Worm (Caenorhabditis elegans) whole organism, mixed stage, embryonic: Measurements from ENCODE around the gene Y39B6A.1.
A peak's percentile ranks its signal among the peaks of the same experiment; 100 is the strongest.

Experiments used
- M03D4.4 ChIP-seq: sonication (generic microtip); optimal IDR thresholded peaks from 2 replicates; lab custom pipeline; 2017; ENCODE audit warnings: mild to moderate bottlenecking, missing genetic modification characterization, missing compliant biosample characterization
- bed-3 ChIP-seq: fragments of 200-800 bp; sonication (Bioruptor generic); optimal IDR thresholded peaks from 3 replicates; lab custom pipeline; 2018; ENCODE audit warnings: mild to moderate bottlenecking, missing genetic modification characterization, moderate library complexity, missing compliant biosample characterization
- blmp-1 ChIP-seq: fragments of 150-350 bp; optimal IDR thresholded peaks from 2 replicates; lab custom pipeline; 2014; ENCODE audit warnings: missing biosample characterization, missing genetic modification characterization
- ceh-39 ChIP-seq: fragments of 150-350 bp; optimal IDR thresholded peaks from 2 replicates; lab custom pipeline; 2014; ENCODE audit warnings: missing biosample characterization, missing genetic modification characterization
- ceh-43 ChIP-seq: fragments of 200-800 bp; sonication (Bioruptor generic); optimal IDR thresholded peaks from 2 replicates; lab custom pipeline; 2018; ENCODE audit warnings: mild to moderate bottlenecking, missing genetic modification characterization, moderate library complexity, missing compliant biosample characterization
- ceh-83 ChIP-seq: fragments of 200-800 bp; sonication (Bioruptor generic); optimal IDR thresholded peaks from 2 replicates; lab custom pipeline; 2018; ENCODE audit warnings: mild to moderate bottlenecking, missing genetic modification characterization, missing compliant biosample characterization
- ces-1 ChIP-seq: fragments of 150-350 bp; optimal IDR thresholded peaks from 2 replicates; lab custom pipeline; 2014; ENCODE audit warnings: missing biosample characterization, missing genetic modification reagents, missing genetic modification characterization
- cnd-1 ChIP-seq: fragments of 200-800 bp; sonication (Bioruptor generic); optimal IDR thresholded peaks from 2 replicates; lab custom pipeline; 2018; ENCODE audit warnings: mild to moderate bottlenecking, missing genetic modification characterization, missing compliant biosample characterization
- drap-1 ChIP-seq: fragments of 200-800 bp; sonication (Bioruptor generic); optimal IDR thresholded peaks from 3 replicates; lab custom pipeline; 2018; ENCODE audit warnings: mild to moderate bottlenecking, missing genetic modification characterization, missing compliant biosample characterization
- elt-1 ChIP-seq: sonication (generic microtip); optimal IDR thresholded peaks from 2 replicates; lab custom pipeline; 2017; ENCODE audit warnings: missing genetic modification characterization, mild to moderate bottlenecking, missing compliant biosample characterization, antibody characterized with exemption, moderate library complexity, borderline replicate concordance; ENCODE audit not compliant: insufficient read depth
- flh-1 ChIP-seq: fragments of 200-800 bp; sonication (Bioruptor generic); optimal IDR thresholded peaks from 2 replicates; lab custom pipeline; 2018; ENCODE audit warnings: mild to moderate bottlenecking, missing genetic modification characterization, moderate library complexity, missing compliant biosample characterization
- ham-2 ChIP-seq: fragments of 200-800 bp; sonication (Bioruptor generic); optimal IDR thresholded peaks from 2 replicates; lab custom pipeline; 2018; ENCODE audit warnings: mild to moderate bottlenecking, missing genetic modification characterization, missing compliant biosample characterization
- hlh-1 ChIP-seq: fragments of 150-350 bp; optimal IDR thresholded peaks from 2 replicates; lab custom pipeline; 2014; ENCODE audit warnings: missing biosample characterization, missing genetic modification reagents, missing genetic modification characterization
- lin-13 ChIP-seq: fragments of 150-350 bp; optimal IDR thresholded peaks from 2 replicates; lab custom pipeline; 2014; ENCODE audit warnings: missing biosample characterization, missing genetic modification characterization
- lin-32 ChIP-seq: fragments of 200-800 bp; sonication (Bioruptor generic); optimal IDR thresholded peaks from 2 replicates; lab custom pipeline; 2018; ENCODE audit warnings: mild to moderate bottlenecking, missing genetic modification characterization, missing compliant biosample characterization
- lsy-2 ChIP-seq: fragments of 150-350 bp; optimal IDR thresholded peaks from 2 replicates; lab custom pipeline; 2014; ENCODE audit warnings: missing biosample characterization, missing genetic modification characterization
- mep-1 ChIP-seq: fragments of 150-350 bp; optimal IDR thresholded peaks from 2 replicates; lab custom pipeline; 2017; ENCODE audit warnings: missing biosample characterization, missing genetic modification reagents, missing genetic modification characterization, inconsistent platforms
- mls-2 ChIP-seq: sonication (generic microtip); optimal IDR thresholded peaks from 2 replicates; lab custom pipeline; 2016; ENCODE audit warnings: mild to moderate bottlenecking, missing genetic modification characterization, moderate library complexity, missing compliant biosample characterization
- nhr-12 ChIP-seq: fragments of 150-350 bp; optimal IDR thresholded peaks from 2 replicates; lab custom pipeline; 2014; ENCODE audit warnings: missing biosample characterization, missing genetic modification characterization
- nhr-237 ChIP-seq: fragments of 150-350 bp; optimal IDR thresholded peaks from 2 replicates; lab custom pipeline; 2014; ENCODE audit warnings: missing biosample characterization, missing genetic modification characterization
- nhr-28 ChIP-seq: fragments of 150-350 bp; optimal IDR thresholded peaks from 2 replicates; lab custom pipeline; 2014; ENCODE audit warnings: missing biosample characterization, missing genetic modification characterization
- nhr-76 ChIP-seq: sonication (generic microtip); optimal IDR thresholded peaks from 2 replicates; lab custom pipeline; 2017; ENCODE audit warnings: missing biosample characterization, missing genetic modification characterization
- sem-2 ChIP-seq: fragments of 200-800 bp; sonication (Bioruptor generic); optimal IDR thresholded peaks from 2 replicates; lab custom pipeline; 2018; ENCODE audit warnings: mild to moderate bottlenecking, missing genetic modification characterization, missing compliant biosample characterization
- snpc-4 ChIP-seq: fragments of 150-350 bp; optimal IDR thresholded peaks from 2 replicates; lab custom pipeline; 2014; ENCODE audit warnings: missing biosample characterization, missing genetic modification characterization
- sptf-1 ChIP-seq: sonication (generic microtip); optimal IDR thresholded peaks from 2 replicates; lab custom pipeline; 2017; ENCODE audit warnings: mild to moderate bottlenecking, missing genetic modification characterization, moderate library complexity, missing compliant biosample characterization
- unc-39 ChIP-seq: fragments of 150-350 bp; optimal IDR thresholded peaks from 2 replicates; lab custom pipeline; 2014; ENCODE audit warnings: missing biosample characterization, missing genetic modification characterization
- unc-62 ChIP-seq: fragments of 150-350 bp; optimal IDR thresholded peaks from 2 replicates; lab custom pipeline; 2014; ENCODE audit warnings: missing biosample characterization, missing genetic modification reagents, missing genetic modification characterization
- zip-8 ChIP-seq: fragments of 150-350 bp; optimal IDR thresholded peaks from 2 replicates; lab custom pipeline; 2014; ENCODE audit warnings: missing biosample characterization, missing genetic modification characterization

Gene Y39B6A.1

ce11 chrV:19201190-19201589 is 2.2 kb downstream of the Y39B6A.1 start:
- TF ChIP-seq sem-2: no peak
- TF ChIP-seq ceh-39 (tag; lab: Kevin White, UChicago): no peak
- no peak for TF ChIP-seq ceh-83 (GFP tag; lab: Kevin White, UChicago)
- TF ChIP-seq lin-32 (GFP tag; lab: Kevin White, UChicago): no peak
- TF ChIP-seq unc-39 (tag; lab: Kevin White, UChicago): no peak
- TF ChIP-seq mls-2: no peak
- TF ChIP-seq nhr-12 (tag; lab: Kevin White, UChicago): no peak
- TF ChIP-seq M03D4.4: no peak
- no peak for TF ChIP-seq snpc-4 (tag; lab: Kevin White, UChicago)
- no peak for TF ChIP-seq hlh-1
- TF ChIP-seq zip-8: no peak
- TF ChIP-seq mep-1 (tag; lab: Kevin White, UChicago): no peak
- TF ChIP-seq lin-13: no peak
- TF ChIP-seq unc-62 (GFP tag; lab: Kevin White, UChicago): no peak
- TF ChIP-seq flh-1 (GFP tag; lab: Kevin White, UChicago): no peak
- no peak for TF ChIP-seq ceh-43 (GFP tag; lab: Kevin White, UChicago)
- no peak for TF ChIP-seq cnd-1 (tag; lab: Kevin White, UChicago)
- no peak for TF ChIP-seq sptf-1 (tag; lab: Kevin White, UChicago)
- no peak for TF ChIP-seq nhr-76 (tag; lab: Kevin White, UChicago)
- no peak for TF ChIP-seq drap-1 (GFP tag; lab: Kevin White, UChicago)

ce11 chrV:19189963-19190597 is 13.3 kb downstream of the Y39B6A.1 start, which contains the start of the genes Y39B6A.3 and pph-5:
Gene Y39B6A.3 (minus strand): TSS chrV:19190013.
Gene pph-5 (plus strand): TSS chrV:19190547.
- TF ChIP-seq nhr-237 (tag; lab: Kevin White, UChicago): peak; percentile 57
- TF ChIP-seq mep-1 (tag; lab: Kevin White, UChicago): peak; percentile 20
- TF ChIP-seq sptf-1 (tag; lab: Kevin White, UChicago): peak; percentile 13
- TF ChIP-seq elt-1 (tag; lab: Kevin White, UChicago): no peak
- peak; percentile 20 for TF ChIP-seq ces-1 (GFP tag; lab: Kevin White, UChicago)
- TF ChIP-seq lsy-2 (tag; lab: Kevin White, UChicago): peak; percentile 13
- TF ChIP-seq snpc-4 (tag; lab: Kevin White, UChicago): no peak

ce11 chrV:19181684-19182083 is 21.7 kb downstream of the Y39B6A.1 start:
- TF ChIP-seq unc-62 (GFP tag; lab: Kevin White, UChicago): peak; percentile 83
- TF ChIP-seq ham-2 (GFP tag; lab: Kevin White, UChicago): no peak
- peak; percentile 38 for TF ChIP-seq hlh-1
- peak; percentile 45 for TF ChIP-seq lsy-2 (tag; lab: Kevin White, UChicago)
- TF ChIP-seq mls-2: no peak

ce11 chrV:19178896-19179295 is 24.5 kb downstream of the Y39B6A.1 start:
- no peak for TF ChIP-seq blmp-1
- peak; percentile 70 for TF ChIP-seq ces-1 (GFP tag; lab: Kevin White, UChicago)

- TF ChIP-seq nhr-28 (tag; lab: Kevin White, UChicago) (no peak), snpc-4 (tag; lab: Kevin White, UChicago) (no peak), drap-1 (GFP tag; lab: Kevin White, UChicago) (no peak), lin-32 (GFP tag; lab: Kevin White, UChicago) (no peak), cnd-1 (tag; lab: Kevin White, UChicago) (no peak)
These were observed 25.6 kb downstream of the Y39B6A.1 start for ce11 chrV:19177804-19178203.

- TF ChIP-seq ces-1 (GFP tag; lab: Kevin White, UChicago) (peak; percentile 85), zip-8 (no peak)
These were observed 26.3 kb downstream of the Y39B6A.1 start for ce11 chrV:19177070-19177469.

- no peak for TF ChIP-seq blmp-1
- TF ChIP-seq hlh-1: no peak
- no peak for TF ChIP-seq nhr-12 (tag; lab: Kevin White, UChicago)
- no peak for TF ChIP-seq unc-62 (GFP tag; lab: Kevin White, UChicago)
- no peak for TF ChIP-seq cnd-1 (tag; lab: Kevin White, UChicago)
- TF ChIP-seq mls-2: no peak
- no peak for TF ChIP-seq sptf-1 (tag; lab: Kevin White, UChicago)
- no peak for TF ChIP-seq snpc-4 (tag; lab: Kevin White, UChicago)
- TF ChIP-seq ham-2 (GFP tag; lab: Kevin White, UChicago): no peak
- no peak for TF ChIP-seq ceh-39 (tag; lab: Kevin White, UChicago)
- TF ChIP-seq nhr-76 (tag; lab: Kevin White, UChicago): no peak
- no peak for TF ChIP-seq lin-13
- no peak for TF ChIP-seq mep-1 (tag; lab: Kevin White, UChicago)
- no peak for TF ChIP-seq ceh-43 (GFP tag; lab: Kevin White, UChicago)
- no peak for TF ChIP-seq flh-1 (GFP tag; lab: Kevin White, UChicago)
- no peak for TF ChIP-seq bed-3
- TF ChIP-seq ces-1 (GFP tag; lab: Kevin White, UChicago): no peak
- no peak for TF ChIP-seq ceh-83 (GFP tag; lab: Kevin White, UChicago)
These were observed 27.7 kb downstream of the Y39B6A.1 start for ce11 chrV:19175714-19176113.
